Worm (Caenorhabditis elegans) whole organism, L4 larva: ENCODE results near the gene fsn-1.

ENCODE experiments used
- T26A8.4 ChIP-seq: fragments of 200-800 bp; sonication (Bioruptor generic); IDR thresholded peaks from 2 replicates; pipeline ENCODE4 v1.3.6; 2022; ENCODE audit warnings: missing genetic modification characterization, missing compliant biosample characterization
- cey-2 ChIP-seq: sonication (generic microtip); optimal IDR thresholded peaks from 3 replicates; lab custom pipeline; 2017; ENCODE audit warnings: missing genetic modification characterization, mild to moderate bottlenecking, missing compliant biosample characterization, antibody characterized with exemption, borderline replicate concordance; ENCODE audit not compliant: insufficient read depth
- fos-1 ChIP-seq: fragments of 150-350 bp; optimal IDR thresholded peaks from 2 replicates; lab custom pipeline; 2014; ENCODE audit warnings: missing biosample characterization, missing genetic modification characterization
- hmg-1.1 ChIP-seq: fragments of 200-800 bp; sonication (Bioruptor generic); IDR thresholded peaks from 2 replicates; pipeline ENCODE4 v1.3.6; 2022; ENCODE audit warnings: missing genetic modification reagents, missing genetic modification characterization, missing compliant biosample characterization
- jun-1 ChIP-seq: fragments of 150-350 bp; optimal IDR thresholded peaks from 2 replicates; lab custom pipeline; 2014; ENCODE audit warnings: missing biosample characterization, missing genetic modification reagents, missing genetic modification characterization
- lin-13 ChIP-seq: fragments of 150-350 bp; optimal IDR thresholded peaks from 2 replicates; lab custom pipeline; 2014; ENCODE audit warnings: missing biosample characterization, missing genetic modification reagents, missing genetic modification characterization
- lin-39 ChIP-seq: fragments of 150-350 bp; optimal IDR thresholded peaks from 2 replicates; lab custom pipeline; 2014; ENCODE audit warnings: missing biosample characterization, missing genetic modification reagents, missing genetic modification characterization
- lir-3 ChIP-seq: sonication (generic microtip); optimal IDR thresholded peaks from 2 replicates; lab custom pipeline; 2016; ENCODE audit warnings: mild to moderate bottlenecking, missing genetic modification characterization, missing compliant biosample characterization
- nhr-11 ChIP-seq: fragments of 150-350 bp; optimal IDR thresholded peaks from 2 replicates; lab custom pipeline; 2014; ENCODE audit warnings: missing biosample characterization, missing genetic modification characterization
- nhr-28 ChIP-seq: fragments of 150-350 bp; optimal IDR thresholded peaks from 2 replicates; lab custom pipeline; 2014; ENCODE audit warnings: missing biosample characterization, missing genetic modification characterization
- nhr-76 ChIP-seq: fragments of 150-350 bp; optimal IDR thresholded peaks from 2 replicates; lab custom pipeline; 2014; ENCODE audit warnings: missing biosample characterization, missing genetic modification characterization
- unc-62 ChIP-seq, 3 experiments: fragments of 150-350 bp in 1 of 3; sonication (generic microtip); optimal IDR thresholded peaks in 2 of 3; peaks in 1 of 3; 1 replicate in 1 of 3; 2 replicates in 2 of 3; lab custom pipeline; 2014 to 2017; ENCODE audit warnings: missing biosample characterization in 3 of 3, missing genetic modification characterization in 3 of 3, missing genetic modification reagents in 3 of 3, missing genotype in 1 of 3
- ztf-11 ChIP-seq: fragments of 150-350 bp; optimal IDR thresholded peaks from 2 replicates; lab custom pipeline; 2014; ENCODE audit warnings: missing biosample characterization, missing genetic modification characterization

DNA sequence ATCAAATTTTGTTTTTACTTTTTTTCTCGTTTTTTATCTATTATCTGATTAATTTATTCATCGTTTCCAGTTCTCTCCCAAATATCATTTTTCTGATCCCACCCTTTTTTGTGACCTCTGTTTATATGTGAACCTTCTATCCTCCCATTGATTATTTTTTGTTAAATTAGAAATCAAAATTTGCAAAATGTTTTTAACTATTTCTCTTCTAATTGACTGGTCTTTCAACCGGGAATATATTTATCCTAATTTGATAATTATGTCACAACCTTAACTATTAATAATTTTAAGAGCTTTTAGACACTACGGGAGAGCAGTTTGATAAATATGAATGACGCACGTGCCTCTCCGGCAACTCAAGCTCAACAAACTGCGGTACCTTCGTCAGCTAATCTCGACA lies 7.1 kb downstream of the fsn-1 start, which contains the start of gene ntl-9:
- TF ChIP-seq unc-62 (GFP tag; optimal IDR thresholded peaks at IDR 0.05 in 1 of 2; lab: Kevin White, UChicago) (no peak), unc-62 (tag; optimal IDR thresholded peaks at IDR 0.05; lab: Kevin White, UChicago) (no peak), ztf-11 (tag; lab: Kevin White, UChicago) (no peak), T26A8.4 (GFP tag; lab: Robert Waterston, UW) (no peak), lin-13 (GFP tag; lab: Kevin White, UChicago) (no peak), nhr-28 (tag; lab: Kevin White, UChicago) (no peak), nhr-11 (tag; lab: Kevin White, UChicago) (no peak), lir-3 (tag; lab: Kevin White, UChicago) (no peak), nhr-76 (tag; lab: Kevin White, UChicago) (no peak), lin-39 (tag; lab: Kevin White, UChicago) (no peak), fos-1 (tag; lab: Kevin White, UChicago) (no peak), jun-1 (tag; lab: Kevin White, UChicago) (no peak), cey-2 (tag; lab: Kevin White, UChicago) (no peak), hmg-1.1 (GFP tag; lab: Robert Waterston, UW) (no peak)
